Worm (Caenorhabditis elegans) whole organism, L4/young adult: ENCODE measurements around the gene snap-29.

Experiments
- W03F9.2 ChIP-seq: fragments of 150-350 bp; optimal IDR thresholded peaks from 2 replicates; lab custom pipeline; 2014; ENCODE audit warnings: missing biosample characterization, missing genetic modification characterization
- dao-5 ChIP-seq: sonication (generic microtip); optimal IDR thresholded peaks from 2 replicates; lab custom pipeline; 2016; ENCODE audit warnings: missing genotype, missing genetic modification characterization, moderate library complexity, missing compliant biosample characterization
- him-1 ChIP-seq: sonication (generic microtip); optimal IDR thresholded peaks from 2 replicates; lab custom pipeline; 2016; ENCODE audit warnings: missing genotype, missing genetic modification reagents, missing genetic modification characterization, missing compliant biosample characterization

The snap-29 gene

DNA sequence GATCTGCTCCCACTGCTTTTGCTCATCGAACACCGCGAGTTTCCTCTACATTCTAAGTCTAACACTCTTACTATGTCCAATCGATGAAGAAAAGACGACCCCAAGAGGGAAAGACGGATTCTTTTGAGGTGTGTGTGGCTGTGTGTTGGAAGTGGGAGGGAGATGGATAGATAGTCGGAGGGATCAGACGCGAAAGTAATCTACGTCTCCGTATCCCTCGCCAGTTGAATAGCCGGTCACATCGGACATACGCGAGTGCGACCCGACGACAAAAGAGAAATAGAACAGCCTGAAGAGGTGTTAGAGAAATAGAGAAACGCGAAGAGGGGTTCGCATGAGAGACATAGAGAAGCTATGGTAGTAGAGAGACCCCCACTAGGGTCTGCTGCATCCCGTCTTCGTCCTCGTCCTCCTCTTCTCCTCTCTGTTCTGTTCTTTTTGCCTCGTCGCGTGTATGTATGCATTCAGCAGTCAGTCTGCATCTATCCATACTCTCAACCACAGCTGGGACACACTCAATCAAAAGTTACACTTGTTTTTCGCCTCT lies 19.6 kb downstream of the snap-29 start:
- TF ChIP-seq him-1 (tag; lab: Kevin White, UChicago) (peak; percentile 96), dao-5 (tag; lab: Kevin White, UChicago) (peak; percentile 46), W03F9.2 (tag; lab: Kevin White, UChicago) (peak; percentile 86)

- peak; percentile 77 for TF ChIP-seq him-1 (tag; lab: Kevin White, UChicago)
- TF ChIP-seq dao-5 (tag; lab: Kevin White, UChicago): no peak
- TF ChIP-seq W03F9.2 (tag; lab: Kevin White, UChicago): peak; percentile 75
These were observed 21.2 kb downstream of the snap-29 start for ce11 chrIII:8797211-8797733.

ce11 chrIII:8799964-8800795 lies 24.1 kb downstream of the snap-29 start, which contains the start of gene F54F2.6:
TSS of gene F54F2.6 (minus strand) at chrIII:8800701.
- TF ChIP-seq dao-5 (tag; lab: Kevin White, UChicago) (no peak), W03F9.2 (tag; lab: Kevin White, UChicago) (peak; percentile 65), him-1 (tag; lab: Kevin White, UChicago) (peak; percentile 88)

DNA sequence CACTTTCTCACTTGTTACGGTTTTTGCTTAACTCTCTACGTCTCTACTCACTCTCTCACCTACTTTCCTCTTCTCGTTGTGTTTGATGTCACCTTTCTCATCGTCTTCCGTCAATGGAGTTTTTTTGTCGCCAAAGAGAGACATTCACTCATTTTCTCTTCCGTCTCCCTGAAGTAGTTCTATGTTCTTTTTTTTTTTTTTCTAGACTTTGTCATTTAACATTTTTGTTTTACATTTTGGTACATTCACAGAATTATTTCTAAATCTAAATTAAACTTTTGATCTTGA lies 24.7 kb downstream of the snap-29 start:
- TF ChIP-seq W03F9.2 (tag; lab: Kevin White, UChicago) (no peak), dao-5 (tag; lab: Kevin White, UChicago) (no peak), him-1 (tag; lab: Kevin White, UChicago) (no peak)

- TF ChIP-seq dao-5 (tag; lab: Kevin White, UChicago): no peak
- TF ChIP-seq him-1 (tag; lab: Kevin White, UChicago): no peak
- no peak for TF ChIP-seq W03F9.2 (tag; lab: Kevin White, UChicago)
These were observed 25.4 kb downstream of the snap-29 start for ce11 chrIII:8801352-8801863.

- TF ChIP-seq W03F9.2 (tag; lab: Kevin White, UChicago) (peak; percentile 66), dao-5 (tag; lab: Kevin White, UChicago) (peak; percentile 55), him-1 (tag; lab: Kevin White, UChicago) (peak; percentile 56)
These were observed 26.1 kb downstream of the snap-29 start for ce11 chrIII:8801864-8802818.

- TF ChIP-seq dao-5 (tag; lab: Kevin White, UChicago) (no peak), him-1 (tag; lab: Kevin White, UChicago) (no peak), W03F9.2 (tag; lab: Kevin White, UChicago) (no peak)
These were observed 29.8 kb downstream of the snap-29 start for ce11 chrIII:8805815-8806214.

- TF ChIP-seq him-1 (tag; lab: Kevin White, UChicago): no peak
- TF ChIP-seq dao-5 (tag; lab: Kevin White, UChicago): no peak
- no peak for TF ChIP-seq W03F9.2 (tag; lab: Kevin White, UChicago)
These were observed 31.2 kb downstream of the snap-29 start, which contains the start of gene F54F2.7 for ce11 chrIII:8807246-8807645. TSS of gene F54F2.7 (minus strand) at chrIII:8807346.

DNA sequence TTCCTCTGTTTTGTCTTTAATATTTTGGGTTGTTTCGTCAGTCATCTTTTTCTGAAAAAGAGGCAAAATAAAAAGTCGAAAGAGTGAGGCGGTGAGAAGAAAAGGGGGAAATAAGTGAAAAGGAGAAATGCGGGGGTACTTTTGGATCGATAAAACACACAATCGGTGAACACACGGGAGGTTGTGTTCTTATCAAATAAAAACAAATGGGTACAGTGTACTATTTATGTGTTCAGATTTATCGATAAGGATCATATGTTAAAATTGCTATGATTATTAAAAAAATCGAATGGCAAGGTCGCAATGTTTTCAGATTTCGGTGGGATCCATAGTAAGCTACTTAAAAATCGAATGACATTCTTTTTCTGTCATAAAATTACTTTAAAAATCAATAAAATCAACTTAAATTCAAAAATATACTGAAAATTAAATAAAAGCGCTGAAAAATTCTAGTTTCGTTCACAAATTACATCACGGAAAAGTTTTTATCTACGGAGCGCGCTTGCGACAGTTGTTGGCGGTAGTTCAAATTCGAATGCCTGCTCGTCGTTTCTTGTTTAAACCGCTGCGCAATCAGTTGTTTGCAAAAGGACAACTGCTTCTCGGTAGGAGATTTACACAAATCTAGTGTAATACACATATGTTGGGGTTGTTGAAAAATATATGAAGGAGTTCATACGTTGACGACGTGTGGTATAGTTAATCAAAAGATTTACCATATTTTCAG lies 33.4 kb downstream of the snap-29 start, which contains the start of gene prx-19:
TSS of gene prx-19 (minus strand) at position 51 of the 727 bp plus-strand sequence.
- TF ChIP-seq W03F9.2 (tag; lab: Kevin White, UChicago): no peak

DNA sequence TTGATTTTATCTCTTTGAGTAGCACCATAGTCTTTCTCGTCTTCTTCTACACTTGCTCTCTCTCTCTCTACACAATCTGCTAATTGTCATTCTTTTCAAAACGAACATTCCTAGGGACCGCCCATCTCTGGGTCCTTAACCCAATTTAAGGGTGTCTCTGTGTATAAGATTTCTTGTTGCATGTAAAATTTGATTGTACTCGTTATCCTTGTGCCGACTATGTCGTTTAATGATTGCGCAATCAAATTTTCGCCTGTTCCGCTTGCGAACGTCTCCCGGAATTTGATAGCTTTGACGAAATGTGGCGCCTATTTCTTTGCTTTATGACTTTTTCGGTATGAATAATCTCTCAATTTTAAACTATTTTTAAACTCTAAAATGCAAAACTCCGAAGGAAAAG lies 35.1 kb downstream of the snap-29 start:
- TF ChIP-seq him-1 (tag; lab: Kevin White, UChicago): no peak
- no peak for TF ChIP-seq W03F9.2 (tag; lab: Kevin White, UChicago)
- TF ChIP-seq dao-5 (tag; lab: Kevin White, UChicago): no peak

DNA sequence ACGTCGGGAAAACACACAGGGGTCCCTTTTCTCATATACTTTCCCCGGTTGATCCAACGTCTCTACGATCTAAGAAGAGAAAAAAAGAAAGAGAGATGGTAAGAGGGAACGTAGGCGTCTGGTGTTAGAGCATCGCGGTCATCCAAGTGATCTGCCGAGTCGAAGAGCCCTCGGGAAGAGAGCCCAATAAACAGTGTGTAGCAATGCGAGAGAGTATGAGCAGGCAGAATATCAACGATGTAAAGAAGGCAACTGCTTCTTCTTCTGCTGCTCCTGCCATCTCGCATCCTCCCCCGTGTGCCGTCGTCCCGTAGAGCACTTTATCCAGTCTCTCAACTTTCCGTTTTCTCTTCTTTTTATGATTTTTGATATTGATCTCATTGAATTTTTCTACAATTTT lies 39.6 kb downstream of the snap-29 start:
- TF ChIP-seq dao-5 (tag; lab: Kevin White, UChicago): no peak
- no peak for TF ChIP-seq W03F9.2 (tag; lab: Kevin White, UChicago)
- TF ChIP-seq him-1 (tag; lab: Kevin White, UChicago): no peak

DNA sequence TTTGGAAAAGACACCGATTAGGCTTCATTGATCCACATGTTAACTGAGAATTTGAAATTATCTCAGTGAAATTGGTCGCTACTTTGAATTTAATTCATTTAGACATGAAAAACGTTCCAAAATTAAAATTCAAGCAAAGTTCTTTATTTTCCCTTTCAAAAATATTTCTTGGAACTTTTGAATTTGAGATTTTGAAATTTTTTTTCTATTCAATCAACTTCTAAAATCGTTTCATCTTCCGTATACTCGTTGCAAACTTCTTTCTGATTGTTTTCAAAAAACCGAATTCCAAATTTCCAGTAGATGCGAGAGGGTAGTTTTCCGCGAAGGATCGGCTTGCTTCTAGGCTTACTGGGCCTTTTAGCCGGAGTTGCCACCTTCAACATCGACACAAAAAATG lies 42.5 kb downstream of the snap-29 start, which contains the start of gene pat-2:
TSS of gene pat-2 (plus strand) at position 301 of the 400 bp plus-strand sequence.
- TF ChIP-seq W03F9.2 (tag; lab: Kevin White, UChicago): no peak
- no peak for TF ChIP-seq dao-5 (tag; lab: Kevin White, UChicago)
- TF ChIP-seq him-1 (tag; lab: Kevin White, UChicago): no peak
